Worm (Caenorhabditis elegans) whole organism, late embryonic: ENCODE results near the gene K10D2.5.

ENCODE experiments used
- C08G9.2 ChIP-seq: sonication (generic microtip); optimal IDR thresholded peaks from 2 replicates; lab custom pipeline; 2016; ENCODE audit warnings: mild to moderate bottlenecking, missing genetic modification characterization, moderate library complexity, missing compliant biosample characterization
- C38D4.7 ChIP-seq: fragments of 200-800 bp; sonication (Bioruptor generic); optimal IDR thresholded peaks from 2 replicates; lab custom pipeline; 2018; ENCODE audit warnings: mild to moderate bottlenecking, missing genetic modification characterization, moderate library complexity, missing compliant biosample characterization
- F13H6.1 ChIP-seq: sonication (generic microtip); optimal IDR thresholded peaks from 2 replicates; lab custom pipeline; 2016; ENCODE audit warnings: missing genetic modification characterization, missing compliant biosample characterization
- K02D7.2 ChIP-seq: sonication (generic microtip); optimal IDR thresholded peaks from 2 replicates; lab custom pipeline; 2017; ENCODE audit warnings: mild to moderate bottlenecking, missing genetic modification characterization, missing compliant biosample characterization
- K09A11.1 ChIP-seq: sonication (generic microtip); optimal IDR thresholded peaks from 2 replicates; lab custom pipeline; 2017; ENCODE audit warnings: antibody characterized with exemption, mild to moderate bottlenecking, missing genetic modification characterization, missing compliant biosample characterization; ENCODE audit not compliant: insufficient read depth
- T23F11.4 ChIP-seq: fragments of 200-800 bp; sonication (Bioruptor generic); optimal IDR thresholded peaks from 2 replicates; lab custom pipeline; 2018; ENCODE audit warnings: mild to moderate bottlenecking, missing genetic modification characterization, missing compliant biosample characterization
- ahr-1 ChIP-seq: sonication (generic microtip); optimal IDR thresholded peaks from 2 replicates; lab custom pipeline; 2016; ENCODE audit warnings: missing genetic modification characterization, missing compliant biosample characterization
- ama-1 ChIP-seq: fragments of 150-350 bp; optimal IDR thresholded peaks from 2 replicates; lab custom pipeline; 2014
- ceh-18 ChIP-seq: sonication (generic microtip); optimal IDR thresholded peaks from 2 replicates; lab custom pipeline; 2016; ENCODE audit warnings: missing genetic modification characterization, missing compliant biosample characterization
- ceh-30 ChIP-seq: fragments of 150-350 bp; optimal IDR thresholded peaks from 2 replicates; lab custom pipeline; 2014; ENCODE audit warnings: missing biosample characterization, missing genetic modification characterization
- ceh-34 ChIP-seq: sonication (generic microtip); optimal IDR thresholded peaks from 2 replicates; lab custom pipeline; 2016; ENCODE audit warnings: mild to moderate bottlenecking, missing genetic modification characterization, missing compliant biosample characterization
- ceh-45 ChIP-seq: fragments of 200-800 bp; sonication (Bioruptor generic); IDR thresholded peaks from 2 replicates; pipeline ENCODE4 v1.3.6; 2022; ENCODE audit warnings: missing genetic modification reagents, missing genetic modification characterization, missing compliant biosample characterization
- che-1 ChIP-seq: sonication (generic microtip); optimal IDR thresholded peaks from 2 replicates; lab custom pipeline; 2016; ENCODE audit warnings: mild to moderate bottlenecking, missing genetic modification characterization, missing compliant biosample characterization
- elt-2 ChIP-seq: sonication (generic microtip); optimal IDR thresholded peaks from 2 replicates; lab custom pipeline; 2016; ENCODE audit warnings: missing genetic modification reagents, missing genetic modification characterization, missing compliant biosample characterization
- elt-4 ChIP-seq: sonication (generic microtip); optimal IDR thresholded peaks from 2 replicates; lab custom pipeline; 2016; ENCODE audit warnings: missing genetic modification characterization, missing compliant biosample characterization
- eyg-1 ChIP-seq: sonication (generic microtip); optimal IDR thresholded peaks from 2 replicates; lab custom pipeline; 2016; ENCODE audit warnings: missing genotype, missing genetic modification characterization, missing compliant biosample characterization
- fax-1 ChIP-seq: sonication (generic microtip); optimal IDR thresholded peaks from 2 replicates; lab custom pipeline; 2016; ENCODE audit warnings: missing genotype, missing genetic modification characterization, missing compliant biosample characterization
- fkh-10 ChIP-seq: fragments of 150-350 bp; optimal IDR thresholded peaks from 2 replicates; lab custom pipeline; 2014; ENCODE audit warnings: missing biosample characterization, missing genetic modification reagents, missing genetic modification characterization
- fkh-6 ChIP-seq: sonication (generic microtip); optimal IDR thresholded peaks from 2 replicates; lab custom pipeline; 2016; ENCODE audit warnings: missing genetic modification characterization, missing compliant biosample characterization
- gmeb-2 ChIP-seq: sonication (generic microtip); optimal IDR thresholded peaks from 2 replicates; lab custom pipeline; 2016; ENCODE audit warnings: missing genetic modification characterization, inconsistent platforms, missing compliant biosample characterization
- hlh-6 ChIP-seq: sonication (generic microtip); optimal IDR thresholded peaks from 2 replicates; lab custom pipeline; 2016; ENCODE audit warnings: missing genotype, missing genetic modification characterization, missing compliant biosample characterization
- hlh-8 ChIP-seq: sonication (generic microtip); optimal IDR thresholded peaks from 2 replicates; lab custom pipeline; 2016; ENCODE audit warnings: missing genotype, missing genetic modification characterization, missing compliant biosample characterization
- lin-11 ChIP-seq: fragments of 200-800 bp; sonication (Bioruptor generic); optimal IDR thresholded peaks from 2 replicates; lab custom pipeline; 2018; ENCODE audit warnings: mild to moderate bottlenecking, missing genetic modification characterization, missing compliant biosample characterization
- mec-3 ChIP-seq: sonication (generic microtip); optimal IDR thresholded peaks from 2 replicates; lab custom pipeline; 2016; ENCODE audit warnings: borderline replicate concordance, missing genetic modification characterization, missing compliant biosample characterization
- nhr-11 ChIP-seq: fragments of 150-350 bp; optimal IDR thresholded peaks from 2 replicates; lab custom pipeline; 2014; ENCODE audit warnings: missing biosample characterization, missing genetic modification characterization
- nhr-232 ChIP-seq: sonication (generic microtip); optimal IDR thresholded peaks from 2 replicates; lab custom pipeline; 2016; ENCODE audit warnings: missing genetic modification characterization, missing compliant biosample characterization
- pax-1 ChIP-seq: fragments of 150-350 bp; optimal IDR thresholded peaks from 2 replicates; lab custom pipeline; 2014; ENCODE audit warnings: missing biosample characterization, missing genetic modification characterization
- pha-2 ChIP-seq: sonication (generic microtip); optimal IDR thresholded peaks from 2 replicates; lab custom pipeline; 2017; ENCODE audit warnings: mild to moderate bottlenecking, missing genetic modification characterization, missing compliant biosample characterization
- rnt-1 ChIP-seq: sonication (generic microtip); optimal IDR thresholded peaks from 2 replicates; lab custom pipeline; 2016; ENCODE audit warnings: missing genetic modification characterization, missing compliant biosample characterization
- sdc-2 ChIP-seq: sonication (generic microtip); optimal IDR thresholded peaks from 2 replicates; lab custom pipeline; 2016; ENCODE audit warnings: missing genotype, missing genetic modification characterization, missing compliant biosample characterization
- syd-9 ChIP-seq: sonication (generic microtip); optimal IDR thresholded peaks from 2 replicates; lab custom pipeline; 2016; ENCODE audit warnings: mild to moderate bottlenecking, missing genetic modification characterization, moderate library complexity, missing compliant biosample characterization
- tbx-2 ChIP-seq: sonication (generic microtip); optimal IDR thresholded peaks from 2 replicates; lab custom pipeline; 2016; ENCODE audit warnings: missing genetic modification characterization, missing compliant biosample characterization
- unc-3 ChIP-seq, 2 experiments: fragments of 200-800 bp in 1 of 2; sonication (Bioruptor generic) in 1 of 2; sonication (generic microtip) in 1 of 2; conservative IDR thresholded peaks in 1 of 2; optimal IDR thresholded peaks in 1 of 2; 2 replicates each; pipeline versions ENCODE4 v1.3.6 to Lab custom; 2016 to 2022; ENCODE audit warnings: missing compliant biosample characterization in 2 of 2, missing genetic modification characterization in 2 of 2, missing genetic modification reagents in 1 of 2
- unc-42 ChIP-seq: sonication (generic microtip); optimal IDR thresholded peaks from 2 replicates; lab custom pipeline; 2016; ENCODE audit warnings: missing genotype, missing genetic modification characterization, missing compliant biosample characterization
- unc-55 ChIP-seq: sonication (generic microtip); optimal IDR thresholded peaks from 2 replicates; lab custom pipeline; 2017; ENCODE audit warnings: missing biosample characterization, missing genetic modification reagents, missing genetic modification characterization
- unc-86 ChIP-seq: sonication (generic microtip); optimal IDR thresholded peaks from 2 replicates; lab custom pipeline; 2016; ENCODE audit warnings: missing genetic modification characterization, missing compliant biosample characterization

The K10D2.5 gene

ce11 chrIII:5162820-5163631, 9.5 kb upstream of the K10D2.5 start, which contains the start of gene gars-1:
Gene gars-1 (minus strand): TSS chrIII:5163627.
- TF ChIP-seq unc-42 (tag; lab: Kevin White, UChicago) = peak; percentile 60
- peak; percentile 7 for TF ChIP-seq elt-2 (tag; lab: Kevin White, UChicago)
- no peak for TF ChIP-seq eyg-1 (tag; lab: Kevin White, UChicago)
- TF ChIP-seq ceh-18 = no peak
- TF ChIP-seq unc-55 = peak; percentile 13

ce11 chrIII:5165211-5165610, 7.3 kb upstream of the K10D2.5 start, which contains the start of gene T10F2.2:
Gene T10F2.2 (minus strand): TSS chrIII:5165311.
- no peak for TF ChIP-seq elt-4 (tag; lab: Kevin White, UChicago)
- no peak for TF ChIP-seq pha-2 (tag; lab: Kevin White, UChicago)
- TF ChIP-seq pax-1 (tag; lab: Kevin White, UChicago) = no peak
- no peak for TF ChIP-seq syd-9
- TF ChIP-seq unc-86 = no peak
- TF ChIP-seq C08G9.2 (tag; lab: Kevin White, UChicago) = no peak
- no peak for TF ChIP-seq T23F11.4 (GFP tag; lab: Kevin White, UChicago)
- TF ChIP-seq ceh-45 (GFP tag; lab: Robert Waterston, UW) = no peak
- TF ChIP-seq nhr-11 (tag; lab: Kevin White, UChicago) = no peak
- no peak for TF ChIP-seq K02D7.2 (tag; lab: Kevin White, UChicago)
- no peak for TF ChIP-seq sdc-2 (tag; lab: Kevin White, UChicago)
- TF ChIP-seq rnt-1 (tag; lab: Kevin White, UChicago) = no peak
- TF ChIP-seq fkh-6 = no peak
- TF ChIP-seq hlh-8 (tag; lab: Kevin White, UChicago) = no peak
- TF ChIP-seq K09A11.1 (tag; lab: Kevin White, UChicago) = no peak
- no peak for TF ChIP-seq hlh-6 (tag; lab: Kevin White, UChicago)
- no peak for TF ChIP-seq che-1
- TF ChIP-seq lin-11 = no peak

- no peak for TF ChIP-seq unc-42 (tag; lab: Kevin White, UChicago)
- TF ChIP-seq lin-11 = no peak
- TF ChIP-seq ceh-34 (tag; lab: Kevin White, UChicago) = no peak
- TF ChIP-seq C38D4.7 (GFP tag; lab: Kevin White, UChicago) = no peak
Observed at ce11 chrIII:5165745-5166144, 6.8 kb upstream of the K10D2.5 start.

DNA sequence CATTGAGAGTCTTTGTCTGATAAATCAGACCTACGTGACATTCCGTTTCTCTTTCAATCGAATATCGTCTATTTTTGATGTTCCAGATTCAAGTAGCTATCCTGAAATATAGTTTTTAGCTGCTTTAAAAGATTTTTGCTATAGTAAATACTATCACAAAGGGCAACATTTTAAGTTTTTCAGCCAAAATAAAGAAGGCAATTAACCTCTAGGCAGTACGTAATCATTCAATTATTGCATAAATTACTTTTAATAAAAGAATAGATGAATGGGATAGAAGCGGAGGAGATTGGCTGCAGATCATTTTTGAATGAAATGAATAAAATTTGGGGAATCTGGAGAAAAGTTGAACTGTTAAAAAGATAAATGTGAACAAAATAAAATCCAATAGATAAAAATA, 2.8 kb upstream of the K10D2.5 start, which contains the start of gene ulp-1:
Gene ulp-1 (minus strand): TSS at position 101 of the 400 bp plus-strand sequence.
- no peak for TF ChIP-seq mec-3
- TF ChIP-seq fax-1 = no peak
- TF ChIP-seq unc-86 = no peak
- TF ChIP-seq fkh-10 (GFP tag; lab: Kevin White, UChicago) = no peak
- TF ChIP-seq pha-2 (tag; lab: Kevin White, UChicago) = no peak
- no peak for TF ChIP-seq tbx-2
- no peak for TF ChIP-seq pax-1 (tag; lab: Kevin White, UChicago)
- TF ChIP-seq F13H6.1 (tag; lab: Kevin White, UChicago) = no peak
- TF ChIP-seq ahr-1 (tag; lab: Kevin White, UChicago) = no peak
- no peak for TF ChIP-seq nhr-232 (tag; lab: Kevin White, UChicago)
- no peak for TF ChIP-seq gmeb-2 (tag; lab: Kevin White, UChicago)
- no peak for TF ChIP-seq ceh-30 (tag; lab: Kevin White, UChicago)
- no peak for TF ChIP-seq ama-1 (lab: Kevin White, UChicago)
- TF ChIP-seq unc-3 (GFP tag; conservative IDR thresholded peaks at IDR 0.05; lab: Robert Waterston, UW) = no peak
- TF ChIP-seq unc-3 (tag; optimal IDR thresholded peaks at IDR 0.05; lab: Kevin White, UChicago) = no peak
- no peak for TF ChIP-seq che-1
- no peak for TF ChIP-seq K09A11.1 (tag; lab: Kevin White, UChicago)
